Worm (Caenorhabditis elegans) whole organism, mixed stage, embryonic: ENCODE measurements around the gene T26H5.9.

Experiments used
- bed-3 ChIP-seq: fragments of 200-800 bp; sonication (Bioruptor generic); optimal IDR thresholded peaks from 3 replicates; lab custom pipeline; 2018; ENCODE audit warnings: mild to moderate bottlenecking, missing genetic modification characterization, moderate library complexity, missing compliant biosample characterization
- ceh-43 ChIP-seq: fragments of 200-800 bp; sonication (Bioruptor generic); optimal IDR thresholded peaks from 2 replicates; lab custom pipeline; 2018; ENCODE audit warnings: mild to moderate bottlenecking, missing genetic modification characterization, moderate library complexity, missing compliant biosample characterization
- nhr-2 ChIP-seq: fragments of 150-350 bp; optimal IDR thresholded peaks from 2 replicates; lab custom pipeline; 2014; ENCODE audit warnings: missing biosample characterization, missing genetic modification characterization
- pha-4 ChIP-seq: fragments of 150-350 bp; optimal IDR thresholded peaks from 2 replicates; lab custom pipeline; 2018; ENCODE audit warnings: missing biosample characterization, missing genetic modification reagents, missing genetic modification characterization
- tbx-8 ChIP-seq: fragments of 200-800 bp; sonication (Bioruptor generic); optimal IDR thresholded peaks from 2 replicates; lab custom pipeline; 2018; ENCODE audit warnings: mild to moderate bottlenecking, missing genetic modification characterization, moderate library complexity, missing compliant biosample characterization
- unc-120 ChIP-seq: sonication (generic microtip); optimal IDR thresholded peaks from 2 replicates; lab custom pipeline; 2017; ENCODE audit warnings: missing genetic modification characterization, missing compliant biosample characterization; ENCODE audit not compliant: poor library complexity, severe bottlenecking
- unc-39 ChIP-seq: fragments of 150-350 bp; optimal IDR thresholded peaks from 2 replicates; lab custom pipeline; 2014; ENCODE audit warnings: missing biosample characterization, missing genetic modification characterization

The T26H5.9 gene

DNA sequence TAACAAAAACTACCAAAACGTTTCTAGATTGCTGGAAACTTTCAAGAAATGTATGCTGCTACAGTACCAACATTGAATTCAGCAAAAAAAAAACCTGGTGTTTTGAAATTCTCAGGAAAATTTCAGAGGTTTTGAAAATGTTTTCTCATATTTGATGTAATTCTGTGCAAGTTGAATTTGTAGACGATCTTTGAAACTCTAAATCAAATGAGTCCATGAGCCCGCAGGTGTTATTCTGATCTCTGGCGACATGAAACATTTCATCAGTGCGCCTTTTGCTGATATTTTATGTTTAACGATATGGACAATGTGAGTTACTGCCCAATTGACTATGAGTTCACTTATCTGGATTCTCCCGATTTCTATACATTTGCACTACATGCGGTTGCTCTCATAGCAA lies 49.0 kb downstream of the T26H5.9 start, which contains the start of gene srh-218:
Gene srh-218 (plus strand): TSS at position 301 of the 400 bp plus-strand sequence.
- TF ChIP-seq ceh-43 (no peak), pha-4 (no peak), unc-120 (tag; lab: Kevin White, UChicago) (no peak), bed-3 (GFP tag; lab: Kevin White, UChicago) (no peak), tbx-8 (GFP tag; lab: Kevin White, UChicago) (no peak), unc-39 (no peak), nhr-2 (no peak)
